Fruit fly (Drosophila melanogaster) whole organism, embryonic: Measurements from ENCODE around the gene Pex11c.

ENCODE experiments used
- Antp ChIP-seq: fragments of 200-800 bp; sonication (Bioruptor generic); optimal IDR thresholded peaks from 3 replicates; lab custom pipeline; 2016; ENCODE audit warnings: missing biosample characterization, missing genetic modification characterization
- Asciz ChIP-seq: fragments of 200-800 bp; sonication (Bioruptor generic); optimal IDR thresholded peaks from 2 replicates; lab custom pipeline; 2017; ENCODE audit warnings: missing biosample characterization, mild to moderate bottlenecking, missing genetic modification characterization, missing genetic modification reagents
- BtbVII ChIP-seq: fragments of 200-800 bp; sonication (Bioruptor generic); optimal IDR thresholded peaks from 3 replicates; lab custom pipeline; 2017; ENCODE audit warnings: missing biosample characterization, mild to moderate bottlenecking, missing genetic modification characterization
- CG10462 ChIP-seq: fragments of 200-800 bp; sonication (Bioruptor generic); optimal IDR thresholded peaks from 2 replicates; lab custom pipeline; 2016; ENCODE audit warnings: missing biosample characterization, missing genetic modification characterization
- CG11696 ChIP-seq: fragments of 200-800 bp; sonication (Bioruptor generic); IDR thresholded peaks from 2 replicates; pipeline ENCODE4 v1.3.6; 2022; ENCODE audit warnings: missing biosample characterization, missing genetic modification characterization
- CG13287 ChIP-seq: fragments of 200-800 bp; sonication (Bioruptor generic); IDR thresholded peaks from 2 replicates; pipeline ENCODE4 v1.3.6; 2022; ENCODE audit warnings: missing biosample characterization, missing genetic modification characterization; ENCODE audit not compliant: partially characterized antibody
- CG13624 ChIP-seq: fragments of 200-800 bp; sonication (Bioruptor generic); optimal IDR thresholded peaks from 2 replicates; lab custom pipeline; 2016; ENCODE audit warnings: missing biosample characterization, missing genetic modification characterization
- CG1603 ChIP-seq: fragments of 200-800 bp; sonication (Bioruptor generic); optimal IDR thresholded peaks from 2 replicates; lab custom pipeline; 2019; ENCODE audit warnings: missing biosample characterization, mild to moderate bottlenecking, missing genetic modification characterization, moderate library complexity
- CG17829 ChIP-seq: fragments of 200-800 bp; optimal IDR thresholded peaks from 2 replicates; lab custom pipeline; 2019; ENCODE audit warnings: missing biosample characterization, mild to moderate bottlenecking, missing genetic modification characterization, moderate library complexity
- CG30020 ChIP-seq: fragments of 200-800 bp; optimal IDR thresholded peaks from 2 replicates; lab custom pipeline; 2019; ENCODE audit warnings: missing biosample characterization, mild to moderate bottlenecking, missing genetic modification characterization, moderate library complexity
- CG3163 ChIP-seq: fragments of 200-800 bp; sonication (Bioruptor generic); optimal IDR thresholded peaks from 3 replicates; lab custom pipeline; 2016; ENCODE audit warnings: missing biosample characterization, missing genetic modification characterization
- CG33213 ChIP-seq: fragments of 200-800 bp; sonication (Bioruptor generic); optimal IDR thresholded peaks from 3 replicates; lab custom pipeline; 2016; ENCODE audit warnings: missing biosample characterization, missing genetic modification characterization
- CG4617 ChIP-seq: fragments of 200-800 bp; sonication (Bioruptor generic); optimal IDR thresholded peaks from 3 replicates; lab custom pipeline; 2016; ENCODE audit warnings: missing biosample characterization, missing genetic modification characterization, borderline replicate concordance
- CG6813 ChIP-seq: fragments of 200-800 bp; sonication (Bioruptor generic); optimal IDR thresholded peaks from 2 replicates; lab custom pipeline; 2017; ENCODE audit warnings: missing biosample characterization, missing genetic modification characterization, mild to moderate bottlenecking, moderate library complexity, missing genetic modification reagents
- CG8089 ChIP-seq: fragments of 200-800 bp; sonication (Bioruptor generic); optimal IDR thresholded peaks from 3 replicates; lab custom pipeline; 2016; ENCODE audit warnings: missing biosample characterization, missing genetic modification characterization
- CG8765 ChIP-seq: fragments of 200-800 bp; sonication (Bioruptor generic); IDR thresholded peaks from 2 replicates; pipeline ENCODE4 v1.3.6; 2022; ENCODE audit warnings: missing biosample characterization, missing genetic modification characterization
- CTCF ChIP-seq: fragments of 200-800 bp; sonication (Bioruptor generic); optimal IDR thresholded peaks from 2 replicates; lab custom pipeline; 2017; ENCODE audit warnings: missing biosample characterization, mild to moderate bottlenecking, missing genetic modification characterization, moderate library complexity
- CoRest ChIP-seq: fragments of 200-800 bp; sonication (Bioruptor generic); optimal IDR thresholded peaks from 3 replicates; lab custom pipeline; 2018; ENCODE audit warnings: missing biosample characterization, mild to moderate bottlenecking, missing genetic modification characterization, moderate library complexity
- Dfd ChIP-seq, 2 experiments: fragments of >200 bp; optimal IDR thresholded peaks; 2 replicates each; lab custom pipeline; 2017; ENCODE audit warnings: missing biosample characterization in 2 of 2, missing genetic modification characterization in 2 of 2
- E2f1 ChIP-seq: fragments of 200-800 bp; sonication (Bioruptor generic); IDR thresholded peaks from 2 replicates; pipeline ENCODE4 v1.3.6; 2022; ENCODE audit warnings: missing biosample characterization, missing genetic modification characterization
- E2f2 ChIP-seq: fragments of 200-800 bp; sonication (Bioruptor generic); IDR thresholded peaks from 2 replicates; pipeline ENCODE4 v1.3.6; 2022; ENCODE audit warnings: missing biosample characterization, missing genetic modification characterization
- GATAe ChIP-seq: fragments of 200-800 bp; sonication (Bioruptor generic); conservative IDR thresholded peaks from 2 replicates; pipeline ENCODE4 v1.3.6; 2022; ENCODE audit warnings: missing biosample characterization, missing genetic modification characterization
- HLH4C ChIP-seq: fragments of 200-800 bp; sonication (Bioruptor generic); IDR thresholded peaks from 3 replicates; pipeline ENCODE4 v1.3.6; 2022; ENCODE audit warnings: missing biosample characterization, missing genetic modification characterization; ENCODE audit not compliant: partially characterized antibody
- Hey ChIP-seq: fragments of 200-800 bp; sonication (Bioruptor generic); optimal IDR thresholded peaks from 3 replicates; lab custom pipeline; 2018; ENCODE audit warnings: missing biosample characterization, mild to moderate bottlenecking, missing genetic modification characterization
- Kr ChIP-seq: fragments of 200-800 bp; sonication (Bioruptor generic); optimal IDR thresholded peaks from 2 replicates; lab custom pipeline; 2017; ENCODE audit warnings: missing biosample characterization, mild to moderate bottlenecking, missing genetic modification characterization
- Myb ChIP-seq: fragments of 200-800 bp; sonication (Bioruptor generic); optimal IDR thresholded peaks from 2 replicates; lab custom pipeline; 2016; ENCODE audit warnings: missing biosample characterization, missing genetic modification characterization
- Nf-YB ChIP-seq: fragments of 200-800 bp; sonication (Bioruptor generic); optimal IDR thresholded peaks from 3 replicates; lab custom pipeline; 2019; ENCODE audit warnings: missing biosample characterization, mild to moderate bottlenecking, missing genetic modification characterization, moderate library complexity
- Nf-YC ChIP-seq: fragments of 200-800 bp; optimal IDR thresholded peaks from 3 replicates; lab custom pipeline; 2019; ENCODE audit warnings: missing biosample characterization, mild to moderate bottlenecking, missing genetic modification characterization, moderate library complexity
- Pdp1 ChIP-seq, 2 experiments: fragments of 200-800 bp; sonication (Bioruptor generic); optimal IDR thresholded peaks; 3 replicates each; lab custom pipeline; 2016; ENCODE audit warnings: missing biosample characterization in 2 of 2, missing genetic modification characterization in 2 of 2, mild to moderate bottlenecking in 1 of 2, moderate library complexity in 1 of 2
- Sin3A ChIP-seq: fragments of >200 bp; optimal IDR thresholded peaks from 2 replicates; lab custom pipeline; 2018
- Vsx1 ChIP-seq: fragments of 200-800 bp; sonication (Bioruptor generic); optimal IDR thresholded peaks from 2 replicates; lab custom pipeline; 2017; ENCODE audit warnings: missing biosample characterization, mild to moderate bottlenecking, missing genetic modification characterization, missing genetic modification reagents
- amos ChIP-seq: fragments of 200-800 bp; sonication (Bioruptor generic); IDR thresholded peaks from 2 replicates; pipeline ENCODE4 v1.3.6; 2022; ENCODE audit warnings: missing biosample characterization, missing genetic modification characterization; ENCODE audit not compliant: partially characterized antibody
- bowl ChIP-seq: fragments of 200-800 bp; sonication (Bioruptor generic); IDR thresholded peaks from 2 replicates; pipeline ENCODE4 v1.3.6; 2022; ENCODE audit warnings: missing biosample characterization, missing genetic modification characterization
- danr ChIP-seq: fragments of 200-800 bp; sonication (Bioruptor generic); IDR thresholded peaks from 2 replicates; pipeline ENCODE4 v1.3.6; 2022; ENCODE audit warnings: missing biosample characterization, missing genetic modification characterization
- dysf ChIP-seq: fragments of 200-800 bp; sonication (Bioruptor generic); IDR thresholded peaks from 3 replicates; pipeline ENCODE4 v1.3.6; 2022; ENCODE audit warnings: missing biosample characterization, missing genetic modification characterization
- eyg ChIP-seq: fragments of 200-800 bp; sonication (Bioruptor generic); optimal IDR thresholded peaks from 3 replicates; lab custom pipeline; 2016; ENCODE audit warnings: missing biosample characterization, missing genetic modification characterization
- gfzf ChIP-seq: fragments of 200-800 bp; sonication (Bioruptor generic); optimal IDR thresholded peaks from 2 replicates; lab custom pipeline; 2016; ENCODE audit warnings: missing biosample characterization, mild to moderate bottlenecking, missing genetic modification characterization, moderate library complexity
- grau ChIP-seq: fragments of 200-800 bp; optimal IDR thresholded peaks from 3 replicates; lab custom pipeline; 2019; ENCODE audit warnings: missing biosample characterization, mild to moderate bottlenecking, missing genetic modification characterization, moderate library complexity
- hbn ChIP-seq: fragments of 200-800 bp; sonication (Bioruptor generic); IDR thresholded peaks from 2 replicates; pipeline ENCODE4 v1.3.6; 2022; ENCODE audit warnings: missing biosample characterization, missing genetic modification characterization; ENCODE audit not compliant: partially characterized antibody
- hkb ChIP-seq, 2 experiments: fragments of 200-800 bp in 1 of 2; fragments of >200 bp in 1 of 2; sonication (Bioruptor generic) in 1 of 2; IDR thresholded peaks in 1 of 2; optimal IDR thresholded peaks in 1 of 2; 2 replicates each; pipeline versions ENCODE4 v1.3.6 to Lab custom; 2017 to 2022; ENCODE audit warnings: missing biosample characterization in 1 of 2, missing genetic modification characterization in 1 of 2
- ken ChIP-seq: fragments of 200-800 bp; sonication (Bioruptor generic); IDR thresholded peaks from 3 replicates; pipeline ENCODE4 v1.3.6; 2022; ENCODE audit warnings: missing biosample characterization, missing genetic modification characterization
- lab ChIP-seq: fragments of 200-800 bp; sonication (Bioruptor generic); optimal IDR thresholded peaks from 3 replicates; lab custom pipeline; 2017; ENCODE audit warnings: missing biosample characterization, missing genetic modification characterization, mild to moderate bottlenecking, moderate library complexity, missing genetic modification reagents
- lmd ChIP-seq: fragments of 200-800 bp; sonication (Bioruptor generic); IDR thresholded peaks from 2 replicates; pipeline ENCODE4 v1.3.6; 2022; ENCODE audit warnings: missing biosample characterization, missing genetic modification characterization
- mam ChIP-seq: fragments of 200-800 bp; sonication (Bioruptor generic); optimal IDR thresholded peaks from 3 replicates; lab custom pipeline; 2016; ENCODE audit warnings: missing biosample characterization, missing genetic modification characterization
- nom ChIP-seq: fragments of 200-800 bp; sonication (Bioruptor generic); optimal IDR thresholded peaks from 2 replicates; lab custom pipeline; 2017; ENCODE audit warnings: missing biosample characterization, missing genetic modification characterization, mild to moderate bottlenecking, moderate library complexity, missing genetic modification reagents
- pita ChIP-seq: fragments of 200-800 bp; sonication (Bioruptor generic); optimal IDR thresholded peaks from 2 replicates; lab custom pipeline; 2017; ENCODE audit warnings: missing biosample characterization, mild to moderate bottlenecking, missing genetic modification characterization
- pum ChIP-seq: fragments of 200-800 bp; sonication (Bioruptor generic); optimal IDR thresholded peaks from 2 replicates; lab custom pipeline; 2016; ENCODE audit warnings: missing biosample characterization, missing genetic modification characterization
- trem ChIP-seq: fragments of 200-800 bp; optimal IDR thresholded peaks from 3 replicates; lab custom pipeline; 2019; ENCODE audit warnings: missing biosample characterization, mild to moderate bottlenecking, missing genetic modification characterization, moderate library complexity
- unc-4 ChIP-seq: fragments of 200-800 bp; sonication (Bioruptor generic); IDR thresholded peaks from 2 replicates; pipeline ENCODE4 v1.3.6; 2022; ENCODE audit warnings: missing biosample characterization, missing genetic modification characterization; ENCODE audit not compliant: partially characterized antibody

The Pex11c gene

DNA sequence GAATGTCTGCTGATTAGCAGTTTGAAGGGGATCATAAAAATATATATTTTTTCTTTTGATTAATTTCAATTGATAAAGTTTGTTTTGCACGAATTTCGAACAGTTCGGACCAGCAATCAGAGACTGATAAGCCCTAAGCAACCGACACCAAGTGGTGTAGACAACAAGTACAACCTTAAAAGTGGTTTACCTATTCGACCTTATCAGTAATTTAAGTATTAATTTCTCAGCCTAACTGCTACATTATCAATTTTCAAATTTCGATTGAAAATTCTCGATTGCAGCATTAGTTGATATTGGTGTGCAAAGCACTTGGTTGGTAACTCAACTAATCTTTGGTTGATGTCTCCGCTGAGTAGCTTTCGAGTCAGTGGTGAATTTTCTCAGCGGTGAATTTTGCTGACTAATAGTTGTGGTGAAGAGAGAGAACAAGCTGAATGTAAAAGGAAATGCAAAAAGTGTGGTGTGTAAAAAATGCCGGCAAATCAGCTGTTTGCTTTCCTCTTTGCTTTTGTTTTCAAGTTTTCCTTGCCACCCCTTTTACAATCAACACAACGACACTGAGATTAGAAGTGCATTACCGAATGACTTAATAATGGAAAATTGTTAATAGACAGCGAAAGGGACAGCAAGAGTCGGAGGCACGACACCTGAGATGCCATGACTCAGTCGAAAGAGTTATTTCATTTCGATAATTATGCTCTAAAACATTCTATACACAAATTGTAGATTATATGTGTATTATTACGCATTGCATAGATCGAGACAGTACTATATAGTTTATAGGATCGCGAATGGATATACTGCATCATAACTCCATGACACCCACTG, 43.3 kb upstream of the Pex11c start (continued):
- no peak for TF ChIP-seq mam (GFP tag; lab: Kevin White, UChicago)
- peak; percentile 23 for TF ChIP-seq Nf-YB (GFP tag; lab: Kevin White, UChicago)
- TF ChIP-seq Myb (GFP tag; lab: Kevin White, UChicago) = peak; percentile 91
- peak; percentile 78 for TF ChIP-seq Hey (tag; lab: Kevin White, UChicago)
- TF ChIP-seq eyg (GFP tag; lab: Kevin White, UChicago) = no peak
- no peak for TF ChIP-seq CG10462 (GFP tag; lab: Kevin White, UChicago)
- no peak for TF ChIP-seq ken (GFP tag; lab: Robert Waterston, UW)
- TF ChIP-seq Sin3A (lab: Kevin White, UChicago) = no peak
- no peak for TF ChIP-seq CG8089 (GFP tag; lab: Kevin White, UChicago)
- TF ChIP-seq CG6813 = no peak
- TF ChIP-seq pita (GFP tag; lab: Kevin White, UChicago) = peak; percentile 92
- TF ChIP-seq pum (GFP tag; lab: Kevin White, UChicago) = no peak
- peak; percentile 58; the same call in 1 of the 2 replicates for TF ChIP-seq GATAe (GFP tag; lab: Robert Waterston, UW)
- TF ChIP-seq CG17829 = peak; percentile 43
- TF ChIP-seq Nf-YC (tag; lab: Kevin White, UChicago) = peak; percentile 12
- TF ChIP-seq Antp (GFP tag; lab: Kevin White, UChicago) = no peak
- peak; percentile 41 for TF ChIP-seq nom (GFP tag; lab: Kevin White, UChicago)
- peak; percentile 96 for TF ChIP-seq E2f2 (GFP tag; lab: Robert Waterston, UW)
- peak; percentile 54; the same call in 1 of the 2 replicates for TF ChIP-seq unc-4 (GFP tag; lab: Robert Waterston, UW)
- no peak for TF ChIP-seq hkb (optimal IDR thresholded peaks at IDR 0.05; lab: Kevin White, UChicago)
- 0 out of 2 replicates have a peak, but pooled peaks have one; percentile 8 for TF ChIP-seq hkb (GFP tag; IDR thresholded peaks at IDR 0.05; lab: Robert Waterston, UW)
- no peak for TF ChIP-seq Asciz
- TF ChIP-seq CG13624 (GFP tag; lab: Kevin White, UChicago) = peak; percentile 4
- no peak for TF ChIP-seq Dfd (GFP tag; optimal IDR thresholded peaks at IDR 0.05; lab: Kevin White, UChicago)
- TF ChIP-seq CTCF = peak; percentile 72
- peak; percentile 57 for TF ChIP-seq CG13287 (GFP tag; lab: Robert Waterston, UW)
- peak in 1 of 2 experiments; percentile 35 for TF ChIP-seq Pdp1 (GFP tag; optimal IDR thresholded peaks at IDR 0.05; lab: Kevin White, UChicago)
- TF ChIP-seq CoRest (tag; lab: Kevin White, UChicago) = no peak
- TF ChIP-seq CG33213 (GFP tag; lab: Kevin White, UChicago) = peak; percentile 22
- peak; percentile 53 for TF ChIP-seq Vsx1 (GFP tag; lab: Kevin White, UChicago)
- no peak; the same call in 1 of the 2 replicates for TF ChIP-seq amos (GFP tag; lab: Robert Waterston, UW)
- no peak for TF ChIP-seq CG4617 (GFP tag; lab: Kevin White, UChicago)
- no peak for TF ChIP-seq bowl (GFP tag; lab: Robert Waterston, UW)
- peak; percentile 75 for TF ChIP-seq CG1603 (tag; lab: Kevin White, UChicago)
- peak; percentile 61 for TF ChIP-seq gfzf
- TF ChIP-seq CG8765 (GFP tag; lab: Robert Waterston, UW) = no peak
- TF ChIP-seq E2f1 = no peak
- peak; percentile 62 for TF ChIP-seq HLH4C (GFP tag; lab: Robert Waterston, UW)
- TF ChIP-seq danr (GFP tag; lab: Robert Waterston, UW) = no peak
- no peak for TF ChIP-seq dysf
- no peak for TF ChIP-seq CG30020 (tag; lab: Kevin White, UChicago)
- TF ChIP-seq CG11696 (GFP tag; lab: Robert Waterston, UW) = no peak
- TF ChIP-seq lab = peak; percentile 34
- peak; percentile 13 for TF ChIP-seq BtbVII (GFP tag; lab: Kevin White, UChicago)
- TF ChIP-seq trem (tag; lab: Kevin White, UChicago) = peak; percentile 65
- TF ChIP-seq Kr (GFP tag; lab: Kevin White, UChicago) = peak; percentile 2
- TF ChIP-seq lmd = no peak
- no peak for TF ChIP-seq hbn (GFP tag; lab: Robert Waterston, UW)
- TF ChIP-seq grau = peak; percentile 15
- no peak for TF ChIP-seq CG3163 (GFP tag; lab: Kevin White, UChicago)
